Worm (Caenorhabditis elegans) whole organism, young adult: ENCODE data around the gene pll-1.

Experiments used
- B0261.1 ChIP-seq: sonication (generic microtip); optimal IDR thresholded peaks from 2 replicates; lab custom pipeline; 2016; ENCODE audit warnings: mild to moderate bottlenecking, missing genetic modification characterization, moderate library complexity, missing compliant biosample characterization
- C06A6.2 ChIP-seq: fragments of 200-800 bp; sonication (Bioruptor generic); conservative IDR thresholded peaks from 2 replicates; pipeline ENCODE4 v1.3.6; 2022; ENCODE audit warnings: missing genetic modification characterization, missing compliant biosample characterization
- C17E4.6 ChIP-seq: fragments of 200-800 bp; sonication (Bioruptor generic); IDR thresholded peaks from 2 replicates; pipeline ENCODE4 v1.3.6; 2022; ENCODE audit warnings: missing genetic modification reagents, missing genetic modification characterization, missing compliant biosample characterization
- F22D6.2 ChIP-seq: sonication (generic microtip); optimal IDR thresholded peaks from 2 replicates; lab custom pipeline; 2016; ENCODE audit warnings: mild to moderate bottlenecking, missing genetic modification characterization, missing compliant biosample characterization
- F55B11.4 ChIP-seq: sonication (generic microtip); optimal IDR thresholded peaks from 2 replicates; lab custom pipeline; 2016; ENCODE audit warnings: missing compliant biosample characterization, missing genetic modification characterization, borderline replicate concordance; ENCODE audit not compliant: insufficient read depth
- F57A8.1 ChIP-seq: fragments of 200-800 bp; sonication (Bioruptor generic); optimal IDR thresholded peaks from 2 replicates; lab custom pipeline; 2018; ENCODE audit warnings: mild to moderate bottlenecking, missing genetic modification characterization, moderate library complexity, missing compliant biosample characterization
- K11D2.4 ChIP-seq: fragments of 200-800 bp; sonication (Bioruptor generic); IDR thresholded peaks from 2 replicates; pipeline ENCODE4 v1.3.6; 2022; ENCODE audit warnings: missing genetic modification reagents, missing genetic modification characterization, missing compliant biosample characterization
- T07F8.4 ChIP-seq: sonication (generic microtip); optimal IDR thresholded peaks from 2 replicates; lab custom pipeline; 2016; ENCODE audit warnings: mild to moderate bottlenecking, missing genetic modification characterization, moderate library complexity, missing compliant biosample characterization
- Y53G8AR.9 ChIP-seq: fragments of 200-800 bp; sonication (Bioruptor generic); conservative IDR thresholded peaks from 2 replicates; pipeline ENCODE4 v1.3.6; 2022; ENCODE audit warnings: missing genetic modification reagents, missing genetic modification characterization, missing compliant biosample characterization
- Y67H2A.10 ChIP-seq: fragments of 200-800 bp; sonication (Bioruptor generic); conservative IDR thresholded peaks from 2 replicates; pipeline ENCODE4 v1.3.6; 2022; ENCODE audit warnings: missing genetic modification reagents, missing genetic modification characterization, missing compliant biosample characterization
- Y95B8A.8 ChIP-seq: fragments of 200-800 bp; sonication (Bioruptor generic); IDR thresholded peaks from 2 replicates; pipeline ENCODE4 v1.3.6; 2022; ENCODE audit warnings: missing genetic modification reagents, missing genetic modification characterization, missing compliant biosample characterization
- ZK185.1 ChIP-seq: sonication (generic microtip); optimal IDR thresholded peaks from 2 replicates; lab custom pipeline; 2016; ENCODE audit warnings: mild to moderate bottlenecking, missing genetic modification characterization, missing compliant biosample characterization; ENCODE audit not compliant: poor library complexity, severe bottlenecking
- aptf-3 ChIP-seq: fragments of 200-800 bp; sonication (Bioruptor generic); IDR thresholded peaks from 2 replicates; pipeline ENCODE4 v1.3.6; 2022; ENCODE audit warnings: missing genetic modification characterization, missing compliant biosample characterization
- cebp-1 ChIP-seq, 2 experiments: fragments of 200-800 bp in 1 of 2; sonication (Bioruptor generic) in 1 of 2; sonication (generic microtip) in 1 of 2; IDR thresholded peaks in 1 of 2; optimal IDR thresholded peaks in 1 of 2; 2 replicates each; pipeline versions ENCODE4 v1.3.6 to Lab custom; 2017 to 2022; ENCODE audit warnings: missing compliant biosample characterization in 2 of 2, missing genetic modification characterization in 2 of 2, mild to moderate bottlenecking in 1 of 2, missing genetic modification reagents in 1 of 2, moderate library complexity in 1 of 2
- ceh-100 ChIP-seq: fragments of 200-800 bp; sonication (Bioruptor generic); IDR thresholded peaks from 2 replicates; pipeline ENCODE4 v1.3.6; 2022; ENCODE audit warnings: missing genetic modification reagents, missing genetic modification characterization, missing compliant biosample characterization
- ceh-27 ChIP-seq: fragments of 200-800 bp; sonication (Bioruptor generic); optimal IDR thresholded peaks from 2 replicates; lab custom pipeline; 2018; ENCODE audit warnings: mild to moderate bottlenecking, missing genetic modification characterization, moderate library complexity, missing compliant biosample characterization
- ceh-79 ChIP-seq: sonication (generic microtip); optimal IDR thresholded peaks from 2 replicates; lab custom pipeline; 2017; ENCODE audit warnings: mild to moderate bottlenecking, missing genetic modification characterization, missing compliant biosample characterization
- ceh-91 ChIP-seq: fragments of 200-800 bp; sonication (Bioruptor generic); IDR thresholded peaks from 2 replicates; pipeline ENCODE4 v1.3.6; 2022; ENCODE audit warnings: missing genetic modification reagents, missing genetic modification characterization, missing compliant biosample characterization
- chd-7 ChIP-seq: sonication (generic microtip); optimal IDR thresholded peaks from 2 replicates; lab custom pipeline; 2016; ENCODE audit warnings: mild to moderate bottlenecking, missing genetic modification characterization, moderate library complexity, missing compliant biosample characterization
- dpff-1 ChIP-seq: sonication (generic microtip); optimal IDR thresholded peaks from 2 replicates; lab custom pipeline; 2017; ENCODE audit warnings: mild to moderate bottlenecking, missing genetic modification characterization, missing compliant biosample characterization
- egl-18 ChIP-seq: fragments of 200-800 bp; sonication (Bioruptor generic); IDR thresholded peaks from 2 replicates; pipeline ENCODE4 v1.3.6; 2022; ENCODE audit warnings: missing genetic modification reagents, missing genetic modification characterization, missing compliant biosample characterization
- egrh-3 ChIP-seq: fragments of 200-800 bp; sonication (Bioruptor generic); IDR thresholded peaks from 2 replicates; pipeline ENCODE4 v1.3.6; 2022; ENCODE audit warnings: missing genetic modification reagents, missing genetic modification characterization, missing compliant biosample characterization
- ets-4 ChIP-seq: fragments of 200-800 bp; sonication (Bioruptor generic); optimal IDR thresholded peaks from 2 replicates; lab custom pipeline; 2018; ENCODE audit warnings: mild to moderate bottlenecking, missing genetic modification characterization, missing compliant biosample characterization
- hlh-12 ChIP-seq: sonication (generic microtip); optimal IDR thresholded peaks from 2 replicates; lab custom pipeline; 2016; ENCODE audit warnings: missing genetic modification characterization, missing compliant biosample characterization
- hmg-20 ChIP-seq: fragments of 200-800 bp; sonication (Bioruptor generic); IDR thresholded peaks from 2 replicates; pipeline ENCODE4 v1.3.6; 2022; ENCODE audit warnings: missing genetic modification reagents, missing genetic modification characterization, missing compliant biosample characterization
- lag-1 ChIP-seq: fragments of 200-800 bp; sonication (Bioruptor generic); IDR thresholded peaks from 2 replicates; pipeline ENCODE4 v1.3.6; 2022; ENCODE audit warnings: missing genetic modification reagents, missing genetic modification characterization, missing compliant biosample characterization
- lin-26 ChIP-seq: fragments of 200-800 bp; sonication (Bioruptor generic); IDR thresholded peaks from 2 replicates; pipeline ENCODE4 v1.3.6; 2022; ENCODE audit warnings: missing genetic modification reagents, missing genetic modification characterization, missing compliant biosample characterization
- lir-1 ChIP-seq: fragments of 200-800 bp; sonication (Bioruptor generic); conservative IDR thresholded peaks from 2 replicates; pipeline ENCODE4 v1.3.6; 2022; ENCODE audit warnings: missing genetic modification reagents, missing genetic modification characterization, missing compliant biosample characterization
- lsy-27 ChIP-seq: sonication (generic microtip); optimal IDR thresholded peaks from 2 replicates; lab custom pipeline; 2017; ENCODE audit warnings: missing genetic modification characterization, mild to moderate bottlenecking, missing compliant biosample characterization, antibody characterized with exemption, missing genotype, borderline replicate concordance; ENCODE audit not compliant: insufficient read depth
- madf-10 ChIP-seq: sonication (generic microtip); optimal IDR thresholded peaks from 2 replicates; lab custom pipeline; 2016; ENCODE audit warnings: mild to moderate bottlenecking, missing genetic modification characterization, missing compliant biosample characterization
- madf-6 ChIP-seq: fragments of 200-800 bp; sonication (Bioruptor generic); IDR thresholded peaks from 2 replicates; pipeline ENCODE4 v1.3.6; 2022; ENCODE audit warnings: missing genetic modification reagents, missing genetic modification characterization, missing compliant biosample characterization
- mxl-1 ChIP-seq: sonication (generic microtip); optimal IDR thresholded peaks from 2 replicates; lab custom pipeline; 2016; ENCODE audit warnings: missing genetic modification characterization, missing compliant biosample characterization
- nfya-2 ChIP-seq: fragments of 200-800 bp; sonication (Bioruptor generic); IDR thresholded peaks from 2 replicates; pipeline ENCODE4 v1.3.6; 2022; ENCODE audit warnings: missing genetic modification reagents, missing genetic modification characterization, missing compliant biosample characterization
- nhr-120 ChIP-seq: fragments of 200-800 bp; sonication (Bioruptor generic); IDR thresholded peaks from 2 replicates; pipeline ENCODE4 v1.3.6; 2022; ENCODE audit warnings: missing genetic modification characterization, missing compliant biosample characterization
- nhr-90 ChIP-seq: sonication (generic microtip); optimal IDR thresholded peaks from 2 replicates; lab custom pipeline; 2016; ENCODE audit warnings: missing genotype, mild to moderate bottlenecking, missing genetic modification characterization, missing compliant biosample characterization
- pha-4 ChIP-seq: fragments of 150-350 bp; sonication (generic microtip); optimal IDR thresholded peaks from 2 replicates; lab custom pipeline; 2014; ENCODE audit warnings: missing biosample characterization, missing genetic modification reagents, missing genetic modification characterization
- repo-1 ChIP-seq: sonication (generic microtip); optimal IDR thresholded peaks from 2 replicates; lab custom pipeline; 2017; ENCODE audit warnings: mild to moderate bottlenecking, missing genetic modification characterization, missing compliant biosample characterization
- snpc-4 ChIP-seq, 5 experiments: fragments of 150-350 bp in 1 of 5; sonication (generic microtip) in 4 of 5; optimal IDR thresholded peaks; 2 replicates each; lab custom pipeline; 2014 to 2018; ENCODE audit warnings: missing genetic modification characterization in 5 of 5, missing biosample characterization in 3 of 5, antibody characterized with exemption in 2 of 5, mild to moderate bottlenecking in 2 of 5, missing compliant biosample characterization in 2 of 5, missing genotype in 2 of 5, moderate library complexity in 2 of 5, missing genetic modification reagents in 1 of 5
- tbx-9 ChIP-seq: sonication (generic microtip); optimal IDR thresholded peaks from 2 replicates; lab custom pipeline; 2016; ENCODE audit warnings: borderline replicate concordance, missing genetic modification characterization, inconsistent platforms, missing compliant biosample characterization
- xnd-1 ChIP-seq: sonication (generic microtip); optimal IDR thresholded peaks from 2 replicates; lab custom pipeline; 2016; ENCODE audit warnings: missing genotype, missing genetic modification reagents, missing genetic modification characterization, missing compliant biosample characterization
- zim-3 ChIP-seq: sonication (generic microtip); optimal IDR thresholded peaks from 2 replicates; lab custom pipeline; 2017; ENCODE audit warnings: mild to moderate bottlenecking, missing genetic modification characterization, moderate library complexity, missing compliant biosample characterization
- ztf-22 ChIP-seq: fragments of 200-800 bp; sonication (Bioruptor generic); optimal IDR thresholded peaks from 2 replicates; lab custom pipeline; 2018; ENCODE audit warnings: mild to moderate bottlenecking, missing genetic modification characterization, moderate library complexity, missing compliant biosample characterization
- ztf-25 ChIP-seq: fragments of 200-800 bp; sonication (Bioruptor generic); IDR thresholded peaks from 2 replicates; pipeline ENCODE4 v1.3.6; 2022; ENCODE audit warnings: missing genetic modification reagents, missing genetic modification characterization, missing compliant biosample characterization
- ztf-26 ChIP-seq: sonication (generic microtip); optimal IDR thresholded peaks from 2 replicates; lab custom pipeline; 2017; ENCODE audit warnings: missing genetic modification characterization, missing compliant biosample characterization
- ztf-28 ChIP-seq: fragments of 200-800 bp; sonication (Bioruptor generic); IDR thresholded peaks from 2 replicates; pipeline ENCODE4 v1.3.6; 2022; ENCODE audit warnings: missing genetic modification reagents, missing genetic modification characterization, missing compliant biosample characterization
- ztf-3 ChIP-seq: fragments of 200-800 bp; sonication (Bioruptor generic); optimal IDR thresholded peaks from 2 replicates; lab custom pipeline; 2018; ENCODE audit warnings: mild to moderate bottlenecking, missing genetic modification characterization, missing compliant biosample characterization

pll-1 gene

DNA sequence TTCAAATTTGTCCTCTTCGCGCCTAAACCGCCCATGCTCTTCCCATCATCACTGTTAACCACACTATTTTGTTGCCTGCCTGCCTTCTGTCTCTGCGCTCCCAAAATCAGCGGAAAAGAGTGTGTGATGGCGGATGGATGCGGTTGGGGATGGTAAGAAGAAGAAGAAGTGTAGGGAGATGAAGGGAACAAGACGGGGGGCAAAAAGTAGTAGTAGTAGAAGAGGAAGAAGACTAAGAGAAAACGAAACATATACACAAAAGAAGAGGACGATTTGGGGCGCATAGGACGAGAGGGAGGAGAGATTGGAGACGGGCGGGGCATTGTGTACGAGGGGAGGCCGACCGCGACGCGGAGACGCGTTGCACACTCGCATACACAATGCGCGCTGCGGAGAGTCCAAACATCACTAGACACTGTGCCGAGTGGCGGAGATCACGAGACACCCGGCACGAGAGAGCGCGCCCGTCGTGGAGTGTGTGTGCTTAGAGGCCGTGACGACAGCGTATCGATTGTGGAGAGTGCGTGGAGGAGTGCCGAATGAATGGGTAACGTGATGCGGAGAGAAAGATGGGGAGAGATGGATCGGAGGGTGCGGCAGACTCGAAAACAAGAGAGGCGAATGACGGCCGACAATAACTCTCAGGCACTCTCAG, 16.1 kb upstream of the pll-1 start:
- peak; percentile 97 for TF ChIP-seq ceh-27 (GFP tag; lab: Kevin White, UChicago)
- 0 out of 2 replicates have a peak, but pooled peaks have one; percentile 11 for TF ChIP-seq hmg-20 (GFP tag; lab: Robert Waterston, UW)
- TF ChIP-seq F55B11.4 (tag; lab: Kevin White, UChicago) = no peak
- no peak for TF ChIP-seq nfya-2 (GFP tag; lab: Robert Waterston, UW)
- TF ChIP-seq egrh-3 (GFP tag; lab: Robert Waterston, UW) = peak; percentile 93
- no peak for TF ChIP-seq T07F8.4
- no peak for TF ChIP-seq aptf-3 (GFP tag; lab: Robert Waterston, UW)
- peak; percentile 75 for TF ChIP-seq lir-1 (GFP tag; lab: Robert Waterston, UW)
- TF ChIP-seq Y95B8A.8 = peak; percentile 44; the same call in 1 of the 2 replicates
- no peak for TF ChIP-seq lsy-27 (tag; lab: Kevin White, UChicago)
- peak; percentile 77 for TF ChIP-seq F22D6.2 (tag; lab: Kevin White, UChicago)
- peak; percentile 80 for TF ChIP-seq ceh-100 (GFP tag; lab: Robert Waterston, UW)
- TF ChIP-seq pha-4 (tag; lab: Kevin White, UChicago) = no peak
- TF ChIP-seq ztf-26 = peak; percentile 97
- TF ChIP-seq Y67H2A.10 (GFP tag; lab: Robert Waterston, UW) = no peak
- TF ChIP-seq madf-6 (GFP tag; lab: Robert Waterston, UW) = no peak
- TF ChIP-seq ztf-28 (GFP tag; lab: Robert Waterston, UW) = no peak
- peak; percentile 65 for TF ChIP-seq ztf-3 (GFP tag; lab: Kevin White, UChicago)
- peak; percentile 95 for TF ChIP-seq ets-4 (GFP tag; lab: Kevin White, UChicago)
- TF ChIP-seq C17E4.6 (GFP tag; lab: Robert Waterston, UW) = 0 out of 2 replicates have a peak, but pooled peaks have one; percentile 24
- TF ChIP-seq nhr-120 = no peak
- no peak for TF ChIP-seq snpc-4 (GFP tag; optimal IDR thresholded peaks at IDR 0.05; lab: Kevin White, UChicago)
- TF ChIP-seq snpc-4 (tag; optimal IDR thresholded peaks at IDR 0.05; lab: Kevin White, UChicago) = peak; percentile 13 to 81 (median 61)
- peak; percentile 89 for TF ChIP-seq ztf-22
- TF ChIP-seq repo-1 (tag; lab: Kevin White, UChicago) = peak; percentile 81
- peak; percentile 9 for TF ChIP-seq zim-3
- TF ChIP-seq ztf-25 (GFP tag; lab: Robert Waterston, UW) = no peak
- peak; percentile 78 for TF ChIP-seq ceh-79
- TF ChIP-seq Y53G8AR.9 (GFP tag; lab: Robert Waterston, UW) = peak; percentile 89; the same call in 1 of the 2 replicates
- peak; percentile 64 for TF ChIP-seq lin-26 (GFP tag; lab: Robert Waterston, UW)
- no peak for TF ChIP-seq mxl-1 (tag; lab: Kevin White, UChicago)
- no peak for TF ChIP-seq ceh-91 (GFP tag; lab: Robert Waterston, UW)
- TF ChIP-seq egl-18 = 0 out of 2 replicates have a peak, but pooled peaks have one; percentile 68
- peak; percentile 81 for TF ChIP-seq nhr-90
- TF ChIP-seq F57A8.1 (GFP tag; lab: Kevin White, UChicago) = peak; percentile 75
- no peak for TF ChIP-seq xnd-1
- TF ChIP-seq cebp-1 (GFP tag; IDR thresholded peaks at IDR 0.05; lab: Robert Waterston, UW) = peak; percentile 43; the same call in 1 of the 2 replicates
- TF ChIP-seq cebp-1 (tag; optimal IDR thresholded peaks at IDR 0.05; lab: Kevin White, UChicago) = peak; percentile 96
- peak; percentile 94 for TF ChIP-seq madf-10
- peak; percentile 86 for TF ChIP-seq ZK185.1 (tag; lab: Kevin White, UChicago)
- TF ChIP-seq tbx-9 (tag; lab: Kevin White, UChicago) = no peak
- TF ChIP-seq B0261.1 (tag; lab: Kevin White, UChicago) = peak; percentile 7
- no peak for TF ChIP-seq hlh-12
- TF ChIP-seq chd-7 (tag; lab: Kevin White, UChicago) = peak; percentile 97
- peak; percentile 82 for TF ChIP-seq dpff-1 (tag; lab: Kevin White, UChicago)
- peak; percentile 88 for TF ChIP-seq C06A6.2 (GFP tag; lab: Robert Waterston, UW)
- TF ChIP-seq lag-1 = no peak
- TF ChIP-seq K11D2.4 (GFP tag; lab: Robert Waterston, UW) = peak; percentile 85
